Fruit fly (Drosophila melanogaster) whole organism, embryonic: Measurements from ENCODE around the gene twr.

Experiments used
- CG1024 ChIP-seq: fragments of 200-800 bp; sonication (Bioruptor generic); IDR thresholded peaks from 2 replicates; pipeline ENCODE4 v1.3.6; 2022; ENCODE audit warnings: missing biosample characterization, missing genetic modification characterization
- CG10959 ChIP-seq: fragments of 200-800 bp; sonication (Bioruptor generic); IDR thresholded peaks from 2 replicates; pipeline ENCODE4 v1.3.6; 2022; ENCODE audit warnings: missing biosample characterization, missing genetic modification characterization
- CG11093 ChIP-seq: fragments of 200-800 bp; sonication (Bioruptor generic); IDR thresholded peaks from 3 replicates; pipeline ENCODE4 v1.3.6; 2022; ENCODE audit warnings: missing biosample characterization, missing genetic modification characterization
- CG11560 ChIP-seq: fragments of 200-800 bp; sonication (Bioruptor generic); IDR thresholded peaks from 3 replicates; pipeline ENCODE4 v1.3.6; 2022; ENCODE audit warnings: missing biosample characterization, missing genetic modification characterization
- CG1233 ChIP-seq: fragments of 200-800 bp; sonication (Bioruptor generic); optimal IDR thresholded peaks from 4 replicates; lab custom pipeline; 2018; ENCODE audit warnings: missing biosample characterization, mild to moderate bottlenecking, missing genetic modification characterization
- CG13775 ChIP-seq: fragments of 200-800 bp; sonication (Bioruptor generic); optimal IDR thresholded peaks from 3 replicates; lab custom pipeline; 2017; ENCODE audit warnings: missing biosample characterization, mild to moderate bottlenecking, missing genetic modification characterization
- CG15073 ChIP-seq: fragments of 200-800 bp; sonication (Bioruptor generic); optimal IDR thresholded peaks from 2 replicates; lab custom pipeline; 2016; ENCODE audit warnings: missing biosample characterization, missing genetic modification characterization
- CG1602 ChIP-seq: fragments of 200-800 bp; sonication (Bioruptor generic); optimal IDR thresholded peaks from 3 replicates; lab custom pipeline; 2016; ENCODE audit warnings: missing biosample characterization, missing genetic modification characterization
- CG16779 ChIP-seq: fragments of 200-800 bp; sonication (Bioruptor generic); IDR thresholded peaks from 2 replicates; pipeline ENCODE4 v1.3.6; 2022; ENCODE audit warnings: missing biosample characterization, missing genetic modification characterization
- CG17612 ChIP-seq: fragments of 200-800 bp; sonication (Bioruptor generic); IDR thresholded peaks from 2 replicates; pipeline ENCODE4 v1.3.6; 2022; ENCODE audit warnings: missing biosample characterization, missing genetic modification characterization
- CG18262 ChIP-seq: fragments of 200-800 bp; optimal IDR thresholded peaks from 3 replicates; lab custom pipeline; 2019; ENCODE audit warnings: missing biosample characterization, mild to moderate bottlenecking, missing genetic modification characterization, moderate library complexity
- CG4360 ChIP-seq: fragments of 200-800 bp; sonication (Bioruptor generic); IDR thresholded peaks from 2 replicates; pipeline ENCODE4 v1.3.6; 2022; ENCODE audit warnings: missing biosample characterization, missing genetic modification characterization
- CG8944 ChIP-seq: fragments of 200-800 bp; sonication (Bioruptor generic); optimal IDR thresholded peaks from 3 replicates; lab custom pipeline; 2016; ENCODE audit warnings: missing biosample characterization, missing genetic modification characterization
- CG9876 ChIP-seq: fragments of 200-800 bp; sonication (Bioruptor generic); optimal IDR thresholded peaks from 2 replicates; lab custom pipeline; 2016; ENCODE audit warnings: missing biosample characterization, missing genetic modification characterization
- CoRest ChIP-seq: fragments of 200-800 bp; sonication (Bioruptor generic); optimal IDR thresholded peaks from 3 replicates; lab custom pipeline; 2018; ENCODE audit warnings: missing biosample characterization, mild to moderate bottlenecking, missing genetic modification characterization, moderate library complexity
- Dad ChIP-seq: fragments of 200-800 bp; sonication (Bioruptor generic); optimal IDR thresholded peaks from 3 replicates; lab custom pipeline; 2016; ENCODE audit warnings: missing biosample characterization, missing genetic modification characterization
- ERR ChIP-seq: fragments of 200-800 bp; sonication (Bioruptor generic); optimal IDR thresholded peaks from 2 replicates; lab custom pipeline; 2016; ENCODE audit warnings: missing biosample characterization, missing genetic modification characterization
- HHEX ChIP-seq: fragments of 200-800 bp; sonication (Bioruptor generic); optimal IDR thresholded peaks from 3 replicates; lab custom pipeline; 2017; ENCODE audit warnings: missing biosample characterization, mild to moderate bottlenecking, missing genetic modification characterization, missing genetic modification reagents
- HLHmδ ChIP-seq: fragments of 200-800 bp; sonication (Bioruptor generic); optimal IDR thresholded peaks from 2 replicates; lab custom pipeline; 2018; ENCODE audit warnings: missing biosample characterization, mild to moderate bottlenecking, missing genetic modification characterization, moderate library complexity
- HmgZ ChIP-seq: fragments of 200-800 bp; sonication (Bioruptor generic); optimal IDR thresholded peaks from 2 replicates; lab custom pipeline; 2018; ENCODE audit warnings: missing biosample characterization, mild to moderate bottlenecking, missing genetic modification characterization
- Hmr ChIP-seq: fragments of 200-800 bp; sonication (Bioruptor generic); optimal IDR thresholded peaks from 3 replicates; lab custom pipeline; 2017; ENCODE audit warnings: mild to moderate bottlenecking, missing biosample characterization, missing genetic modification reagents, missing genetic modification characterization
- Hsf ChIP-seq: fragments of 200-800 bp; sonication (Bioruptor generic); optimal IDR thresholded peaks from 3 replicates; lab custom pipeline; 2016; ENCODE audit warnings: missing biosample characterization, missing genetic modification characterization
- Pdp1 ChIP-seq, 2 experiments: fragments of 200-800 bp; sonication (Bioruptor generic); optimal IDR thresholded peaks; 3 replicates each; lab custom pipeline; 2016; ENCODE audit warnings: missing biosample characterization in 2 of 2, missing genetic modification characterization in 2 of 2, mild to moderate bottlenecking in 1 of 2, moderate library complexity in 1 of 2
- Poxn ChIP-seq: fragments of 200-800 bp; sonication (Bioruptor generic); IDR thresholded peaks from 2 replicates; pipeline ENCODE4 v1.3.6; 2022; ENCODE audit warnings: missing biosample characterization, missing genetic modification characterization
- Six4 ChIP-seq: fragments of 200-800 bp; sonication (Bioruptor generic); optimal IDR thresholded peaks from 2 replicates; lab custom pipeline; 2016; ENCODE audit warnings: missing biosample characterization, missing genetic modification characterization
- Spps ChIP-seq: fragments of 200-800 bp; sonication (Bioruptor generic); optimal IDR thresholded peaks from 2 replicates; lab custom pipeline; 2018; ENCODE audit warnings: missing biosample characterization, mild to moderate bottlenecking, missing genetic modification characterization
- Usf ChIP-seq: fragments of 200-800 bp; sonication (Bioruptor generic); optimal IDR thresholded peaks from 2 replicates; lab custom pipeline; 2017; ENCODE audit warnings: missing genotype, missing biosample characterization, missing genetic modification characterization
- ara ChIP-seq: fragments of 200-800 bp; sonication (Bioruptor generic); IDR thresholded peaks from 2 replicates; pipeline ENCODE4 v1.3.6; 2022; ENCODE audit warnings: missing biosample characterization, missing genetic modification characterization
- crc ChIP-seq: fragments of 200-800 bp; sonication (Bioruptor generic); optimal IDR thresholded peaks from 2 replicates; lab custom pipeline; 2016; ENCODE audit warnings: missing biosample characterization, missing genetic modification characterization
- crol ChIP-seq: fragments of 200-800 bp; sonication (Bioruptor generic); IDR thresholded peaks from 2 replicates; pipeline ENCODE4 v1.3.6; 2022; ENCODE audit warnings: missing biosample characterization, missing genetic modification characterization
- dmrt99B ChIP-seq: fragments of 200-800 bp; sonication (Bioruptor generic); optimal IDR thresholded peaks from 2 replicates; lab custom pipeline; 2018; ENCODE audit warnings: missing biosample characterization, mild to moderate bottlenecking, missing genetic modification characterization, moderate library complexity
- fd3F ChIP-seq: fragments of 200-800 bp; sonication (Bioruptor generic); optimal IDR thresholded peaks from 2 replicates; lab custom pipeline; 2018; ENCODE audit warnings: missing biosample characterization, mild to moderate bottlenecking, missing genetic modification characterization, moderate library complexity
- grn ChIP-seq: fragments of 200-800 bp; sonication (Bioruptor generic); optimal IDR thresholded peaks from 3 replicates; lab custom pipeline; 2017; ENCODE audit warnings: missing biosample characterization, missing genetic modification characterization
- hb ChIP-seq: fragments of 200-800 bp; sonication (Bioruptor generic); IDR thresholded peaks from 3 replicates; pipeline ENCODE4 v1.3.6; 2022; ENCODE audit warnings: missing biosample characterization, missing genetic modification characterization; ENCODE audit not compliant: partially characterized antibody
- hth ChIP-seq: fragments of >200 bp; optimal IDR thresholded peaks from 2 replicates; lab custom pipeline; 2017; ENCODE audit warnings: inconsistent platforms
- jumu ChIP-seq: fragments of 200-800 bp; sonication (Bioruptor generic); optimal IDR thresholded peaks from 3 replicates; lab custom pipeline; 2016; ENCODE audit warnings: missing biosample characterization, missing genetic modification characterization
- kah ChIP-seq: fragments of 200-800 bp; sonication (Bioruptor generic); optimal IDR thresholded peaks from 2 replicates; lab custom pipeline; 2018; ENCODE audit warnings: missing biosample characterization, mild to moderate bottlenecking, missing genetic modification characterization
- klu ChIP-seq: fragments of 200-800 bp; sonication (Bioruptor generic); IDR thresholded peaks from 2 replicates; pipeline ENCODE4 v1.3.6; 2022; ENCODE audit warnings: missing biosample characterization, missing genetic modification characterization
- nerfin-1 ChIP-seq: fragments of 200-800 bp; sonication (Bioruptor generic); optimal IDR thresholded peaks from 3 replicates; lab custom pipeline; 2019; ENCODE audit warnings: missing biosample characterization, mild to moderate bottlenecking, missing genetic modification characterization, moderate library complexity
- oc ChIP-seq: fragments of 200-800 bp; sonication (Bioruptor generic); optimal IDR thresholded peaks from 2 replicates; lab custom pipeline; 2018; ENCODE audit warnings: missing biosample characterization, mild to moderate bottlenecking, missing genetic modification characterization, moderate library complexity
- p53 ChIP-seq: fragments of 200-800 bp; sonication (Bioruptor generic); optimal IDR thresholded peaks from 2 replicates; lab custom pipeline; 2016; ENCODE audit warnings: missing biosample characterization, missing genetic modification characterization
- salm ChIP-seq: fragments of 200-800 bp; sonication (Bioruptor generic); optimal IDR thresholded peaks from 2 replicates; lab custom pipeline; 2018; ENCODE audit warnings: missing biosample characterization, mild to moderate bottlenecking, missing genetic modification characterization
- schlank ChIP-seq: fragments of 200-800 bp; sonication (Bioruptor generic); optimal IDR thresholded peaks from 2 replicates; lab custom pipeline; 2018; ENCODE audit warnings: missing biosample characterization, mild to moderate bottlenecking, missing genetic modification characterization
- sima ChIP-seq: fragments of 200-800 bp; sonication (Bioruptor generic); optimal IDR thresholded peaks from 2 replicates; lab custom pipeline; 2016; ENCODE audit warnings: missing biosample characterization, missing genetic modification characterization
- slou ChIP-seq: fragments of 200-800 bp; sonication (Bioruptor generic); optimal IDR thresholded peaks from 3 replicates; lab custom pipeline; 2016; ENCODE audit warnings: missing biosample characterization, missing genetic modification characterization
- stc ChIP-seq: fragments of 200-800 bp; sonication (Bioruptor generic); IDR thresholded peaks from 2 replicates; pipeline ENCODE4 v1.3.6; 2022; ENCODE audit warnings: missing biosample characterization, missing genetic modification characterization
- tll ChIP-seq, 2 experiments: fragments of 200-800 bp in 1 of 2; fragments of >200 bp in 1 of 2; sonication (Bioruptor generic) in 1 of 2; optimal IDR thresholded peaks; 2 replicates each; lab custom pipeline; 2017 to 2019; ENCODE audit warnings: missing biosample characterization in 2 of 2, missing genetic modification characterization in 2 of 2, mild to moderate bottlenecking in 1 of 2, moderate library complexity in 1 of 2
- tup ChIP-seq: fragments of 200-800 bp; sonication (Bioruptor generic); optimal IDR thresholded peaks from 2 replicates; lab custom pipeline; 2016; ENCODE audit warnings: missing biosample characterization, mild to moderate bottlenecking, missing genetic modification characterization, moderate library complexity

The twr gene

DNA sequence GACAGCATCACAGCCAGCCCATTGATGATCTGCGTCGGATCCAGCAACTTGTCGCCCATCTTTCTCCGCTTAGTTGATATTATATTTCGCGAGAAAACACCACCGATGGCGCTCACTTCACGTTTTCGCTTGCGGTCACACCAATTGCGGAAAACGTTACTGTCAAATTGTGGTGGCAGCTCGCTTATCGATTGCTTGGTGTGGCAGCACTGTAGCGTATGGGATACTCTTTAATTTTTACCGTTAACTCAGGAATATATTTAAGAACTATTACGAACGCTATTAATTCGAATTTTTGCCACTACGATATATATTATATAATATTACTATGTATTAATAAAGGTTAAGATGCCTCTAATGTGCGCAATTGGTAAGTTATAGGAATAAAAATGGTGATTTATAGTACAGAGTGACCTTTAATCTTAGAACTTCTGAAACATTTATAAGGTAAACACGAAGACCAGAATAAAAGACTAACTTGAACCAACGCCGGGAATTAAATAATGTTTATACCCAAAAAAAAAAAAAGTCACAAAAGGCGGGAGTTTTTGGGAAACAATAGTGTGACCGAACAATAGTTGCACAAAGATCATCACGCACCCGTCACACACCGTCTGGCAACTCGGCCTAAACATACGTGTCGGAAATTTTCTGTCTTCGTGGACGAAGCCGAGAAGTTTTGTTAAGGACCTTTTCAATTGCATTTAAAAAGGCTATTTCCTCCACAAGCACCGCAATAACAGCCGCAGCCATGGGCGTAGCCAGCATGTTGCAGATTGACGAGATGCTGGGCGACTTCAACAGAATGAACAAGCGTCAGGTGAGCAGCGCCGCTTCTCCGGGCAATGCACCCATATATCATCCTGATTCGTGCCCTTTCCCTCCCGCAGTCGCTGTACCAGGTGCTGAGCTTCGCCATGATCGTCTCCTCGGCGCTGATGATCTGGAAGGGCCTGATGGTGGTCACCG lies at the start of gene twr, which contains the start of gene CG1307 (continued):
- TF ChIP-seq CG1024 (GFP tag; lab: Robert Waterston, UW): peak; percentile 8; the same call in 1 of the 2 replicates
- no peak for TF ChIP-seq nerfin-1 (tag; lab: Kevin White, UChicago)
- no peak for TF ChIP-seq jumu (GFP tag; lab: Kevin White, UChicago)
- TF ChIP-seq tup (GFP tag; lab: Kevin White, UChicago): no peak
- no peak; the same call in 1 of the 2 replicates for TF ChIP-seq stc (GFP tag; lab: Robert Waterston, UW)
- peak; percentile 42 for TF ChIP-seq CG1233 (GFP tag; lab: Kevin White, UChicago)
- no peak for TF ChIP-seq slou (GFP tag; lab: Kevin White, UChicago)
- TF ChIP-seq ERR (GFP tag; lab: Kevin White, UChicago): no peak
- TF ChIP-seq CG10959 (GFP tag; lab: Robert Waterston, UW): no peak
- TF ChIP-seq CG16779 (GFP tag; lab: Robert Waterston, UW): no peak
- TF ChIP-seq fd3F: no peak
- TF ChIP-seq oc (tag; lab: Kevin White, UChicago): no peak
- peak; percentile 10 for TF ChIP-seq HHEX
- peak; percentile 4 for TF ChIP-seq p53
- no peak for TF ChIP-seq dmrt99B (tag; lab: Kevin White, UChicago)
- no peak for TF ChIP-seq CG9876 (GFP tag; lab: Kevin White, UChicago)
- TF ChIP-seq hb (GFP tag; lab: Robert Waterston, UW): no peak
- TF ChIP-seq Usf (GFP tag; lab: Kevin White, UChicago): no peak
- TF ChIP-seq klu (GFP tag; lab: Robert Waterston, UW): no peak
- TF ChIP-seq HLHmδ (GFP tag; lab: Kevin White, UChicago): no peak
- TF ChIP-seq Dad (GFP tag; lab: Kevin White, UChicago): no peak
- TF ChIP-seq Spps (tag; lab: Kevin White, UChicago): peak; percentile 24
- no peak for TF ChIP-seq Poxn (GFP tag; lab: Robert Waterston, UW)
- 0 out of 3 replicates have a peak, but pooled peaks have one; percentile 26 for TF ChIP-seq CG11093 (GFP tag; lab: Robert Waterston, UW)
- TF ChIP-seq CG15073 (GFP tag; lab: Kevin White, UChicago): no peak
- TF ChIP-seq CG1602 (GFP tag; lab: Kevin White, UChicago): peak; percentile 2
- no peak for TF ChIP-seq Pdp1 (GFP tag; optimal IDR thresholded peaks at IDR 0.05; lab: Kevin White, UChicago)
- peak; percentile 51 for TF ChIP-seq HmgZ (tag; lab: Kevin White, UChicago)
- no peak for TF ChIP-seq CG8944
- no peak for TF ChIP-seq CG17612 (GFP tag; lab: Robert Waterston, UW)
- TF ChIP-seq CG4360 (GFP tag; lab: Robert Waterston, UW): no peak
- TF ChIP-seq grn (GFP tag; lab: Kevin White, UChicago): no peak
- TF ChIP-seq crc (GFP tag; lab: Kevin White, UChicago): no peak
- TF ChIP-seq CG18262 (tag; lab: Kevin White, UChicago): no peak
- no peak for TF ChIP-seq CG11560 (tag; lab: Robert Waterston, UW)
- no peak for TF ChIP-seq schlank (tag; lab: Kevin White, UChicago)
- peak; percentile 5 for TF ChIP-seq kah
- TF ChIP-seq Six4 (GFP tag; lab: Kevin White, UChicago): no peak
- no peak for TF ChIP-seq crol (GFP tag; lab: Robert Waterston, UW)
- TF ChIP-seq ara (GFP tag; lab: Robert Waterston, UW): no peak
- TF ChIP-seq CoRest (tag; lab: Kevin White, UChicago): peak; percentile 74
- TF ChIP-seq tll (GFP tag; optimal IDR thresholded peaks at IDR 0.05; lab: Kevin White, UChicago): peak in 1 of 2 experiments; percentile 19
- no peak for TF ChIP-seq sima (GFP tag; lab: Kevin White, UChicago)
- TF ChIP-seq CG13775: peak; percentile 68
- no peak for TF ChIP-seq salm (tag; lab: Kevin White, UChicago)
- no peak for TF ChIP-seq Hsf (GFP tag; lab: Kevin White, UChicago)
- TF ChIP-seq Hmr (GFP tag; lab: Kevin White, UChicago): peak; percentile 50
- TF ChIP-seq hth (lab: Kevin White, UChicago): no peak
